Worm (Caenorhabditis elegans): ENCODE data around the gene nrf-6.

Gene nrf-6

DNA sequence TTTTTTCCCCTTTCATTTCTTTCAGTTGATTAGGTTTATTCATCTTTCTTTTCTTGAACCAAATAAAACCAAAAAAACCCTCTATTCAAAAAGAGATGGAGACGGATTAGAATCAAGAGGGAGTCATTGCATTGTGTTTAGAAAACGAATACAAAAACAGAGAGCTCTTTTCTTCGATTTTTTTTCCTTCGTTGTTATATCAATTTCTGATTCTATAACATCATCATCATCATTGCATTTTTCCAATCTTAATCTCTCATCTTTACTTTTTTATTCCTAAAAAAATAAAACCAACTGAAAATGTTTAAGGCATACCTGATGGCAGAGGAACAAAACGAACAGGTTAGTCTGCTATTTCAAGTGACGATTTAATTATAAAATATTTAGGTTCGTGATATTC, 26.3 kb upstream of the nrf-6 start, which contains the start of gene T05H10.8:
Gene T05H10.8 (plus strand): TSS at position 301 of the 400 bp plus-strand sequence.
- TF ChIP-seq cog-1 (tag; optimal IDR thresholded peaks at IDR 0.05) (no peak), tab-1 (GFP tag; IDR thresholded peaks at IDR 0.05) (no peak), ref-1 (GFP tag; conservative IDR thresholded peaks at IDR 0.05) (no peak), med-1 (GFP tag; optimal IDR thresholded peaks at IDR 0.05; ENCODE audit: insufficient read depth) (no peak), flt-1 (GFP tag; IDR thresholded peaks at IDR 0.05) (no peak), ztf-23 (GFP tag; IDR thresholded peaks at IDR 0.05) (no peak), klf-2 (GFP tag; conservative IDR thresholded peaks at IDR 0.05) (no peak), T22C8.4 (GFP tag; IDR thresholded peaks at IDR 0.05) (no peak), ztf-29 (GFP tag; IDR thresholded peaks at IDR 0.05) (no peak)

DNA sequence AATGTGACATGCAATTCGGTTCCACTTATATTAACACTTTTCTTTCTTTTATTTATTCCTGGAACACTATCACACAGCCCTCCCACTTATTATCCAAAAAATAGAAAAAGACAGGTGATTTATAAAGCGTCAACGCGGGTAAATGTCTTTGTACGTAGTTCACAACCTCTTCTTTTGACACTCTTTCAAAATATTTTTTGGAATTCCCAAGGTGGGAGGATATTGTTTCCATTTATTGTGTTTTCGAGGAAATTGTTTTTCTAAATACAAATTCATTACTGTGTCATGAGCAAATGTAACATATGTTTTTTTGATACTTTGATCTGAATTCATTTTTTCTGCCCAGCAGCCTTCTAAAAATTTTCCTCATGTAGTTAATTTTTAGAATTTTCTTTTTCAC, 25.4 kb upstream of the nrf-6 start:
- TF ChIP-seq cog-1 (tag; optimal IDR thresholded peaks at IDR 0.05), result no peak
- TF ChIP-seq ztf-29 (GFP tag; IDR thresholded peaks at IDR 0.05), result no peak
- TF ChIP-seq ref-1 (GFP tag; conservative IDR thresholded peaks at IDR 0.05), result no peak
- TF ChIP-seq flt-1 (GFP tag; IDR thresholded peaks at IDR 0.05), result no peak
- no peak for TF ChIP-seq tab-1 (GFP tag; IDR thresholded peaks at IDR 0.05)
- no peak for TF ChIP-seq med-1 (GFP tag; optimal IDR thresholded peaks at IDR 0.05; ENCODE audit: insufficient read depth)
- TF ChIP-seq klf-2 (GFP tag; conservative IDR thresholded peaks at IDR 0.05), result no peak
- no peak for TF ChIP-seq ztf-23 (GFP tag; IDR thresholded peaks at IDR 0.05)
- no peak for TF ChIP-seq T22C8.4 (GFP tag; IDR thresholded peaks at IDR 0.05)

DNA sequence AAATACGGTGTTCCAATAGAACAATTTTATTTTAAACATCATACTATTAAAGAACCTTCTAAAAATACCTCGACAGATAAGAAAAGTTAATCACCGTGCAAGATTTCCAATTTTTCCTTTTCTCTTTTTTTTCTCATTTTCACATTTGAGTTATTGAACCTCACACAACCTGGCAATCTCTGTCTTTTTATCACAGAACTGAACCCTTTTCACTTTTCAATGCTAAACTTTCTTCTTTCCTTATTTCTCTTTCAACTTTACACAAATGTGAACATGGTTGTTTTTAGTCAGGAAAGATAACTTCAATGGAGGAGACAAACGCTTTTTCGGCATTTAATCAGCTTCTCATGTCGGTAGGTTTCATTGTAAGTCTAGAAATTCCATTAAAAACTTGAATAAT, 20.3 kb upstream of the nrf-6 start, which contains the start of gene T05H10.4:
Gene T05H10.4 (plus strand): TSS at position 301 of the 400 bp plus-strand sequence.
- no peak for TF ChIP-seq ztf-23 (GFP tag; IDR thresholded peaks at IDR 0.05)
- no peak for TF ChIP-seq ztf-29 (GFP tag; IDR thresholded peaks at IDR 0.05)
- TF ChIP-seq cog-1 (tag; optimal IDR thresholded peaks at IDR 0.05), result no peak
- no peak for TF ChIP-seq med-1 (GFP tag; optimal IDR thresholded peaks at IDR 0.05; ENCODE audit: insufficient read depth)
- no peak for TF ChIP-seq ref-1 (GFP tag; conservative IDR thresholded peaks at IDR 0.05)
- TF ChIP-seq tab-1 (GFP tag; IDR thresholded peaks at IDR 0.05), result no peak
- TF ChIP-seq klf-2 (GFP tag; conservative IDR thresholded peaks at IDR 0.05), result no peak
- TF ChIP-seq flt-1 (GFP tag; IDR thresholded peaks at IDR 0.05), result no peak
- TF ChIP-seq T22C8.4 (GFP tag; IDR thresholded peaks at IDR 0.05), result no peak

DNA sequence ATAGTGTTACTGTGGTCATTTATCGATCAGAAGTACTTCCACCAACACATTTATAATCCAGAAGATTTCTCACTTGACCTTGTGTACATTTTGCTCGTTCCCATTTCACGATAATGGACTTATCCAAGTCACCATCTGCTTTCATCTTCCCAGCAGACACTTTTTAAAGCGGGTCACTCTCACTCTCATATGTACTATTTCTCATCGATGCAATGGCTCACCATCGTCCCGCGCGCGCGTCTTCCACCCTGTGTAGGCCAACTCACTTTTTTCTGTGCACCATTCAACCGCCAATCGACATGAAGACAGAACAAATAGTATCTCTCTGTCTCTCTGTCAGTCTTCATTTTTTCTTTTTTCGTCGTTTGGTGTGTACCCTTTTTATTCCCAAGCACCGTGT, 19.7 kb upstream of the nrf-6 start:
- TF ChIP-seq cog-1 (tag; optimal IDR thresholded peaks at IDR 0.05), result no peak
- no peak for TF ChIP-seq tab-1 (GFP tag; IDR thresholded peaks at IDR 0.05)
- TF ChIP-seq ztf-23 (GFP tag; IDR thresholded peaks at IDR 0.05), result no peak
- no peak for TF ChIP-seq klf-2 (GFP tag; conservative IDR thresholded peaks at IDR 0.05)
- no peak for TF ChIP-seq ref-1 (GFP tag; conservative IDR thresholded peaks at IDR 0.05)
- no peak for TF ChIP-seq flt-1 (GFP tag; IDR thresholded peaks at IDR 0.05)
- TF ChIP-seq med-1 (GFP tag; optimal IDR thresholded peaks at IDR 0.05; ENCODE audit: insufficient read depth), result no peak
- no peak for TF ChIP-seq T22C8.4 (GFP tag; IDR thresholded peaks at IDR 0.05)
- no peak for TF ChIP-seq ztf-29 (GFP tag; IDR thresholded peaks at IDR 0.05)

DNA sequence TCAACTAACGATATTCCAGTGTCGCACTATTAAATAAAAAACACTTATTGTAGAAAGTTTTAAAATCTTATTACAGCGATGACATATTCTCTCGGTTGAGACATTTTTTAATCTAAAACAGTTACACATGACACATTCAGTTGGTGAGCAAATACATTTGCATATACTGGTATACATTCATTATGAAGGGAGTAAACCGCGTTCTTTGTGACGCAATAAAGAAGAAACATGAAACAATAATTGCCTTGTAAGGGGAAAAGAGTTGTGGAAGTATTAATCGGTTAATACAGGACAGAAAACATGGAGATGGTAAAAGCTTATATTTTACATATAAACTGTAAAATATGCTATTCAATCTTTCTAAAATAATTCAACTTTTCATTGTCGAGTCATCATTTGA, 18.8 kb upstream of the nrf-6 start:
- no peak for TF ChIP-seq ztf-29 (GFP tag; IDR thresholded peaks at IDR 0.05)

DNA sequence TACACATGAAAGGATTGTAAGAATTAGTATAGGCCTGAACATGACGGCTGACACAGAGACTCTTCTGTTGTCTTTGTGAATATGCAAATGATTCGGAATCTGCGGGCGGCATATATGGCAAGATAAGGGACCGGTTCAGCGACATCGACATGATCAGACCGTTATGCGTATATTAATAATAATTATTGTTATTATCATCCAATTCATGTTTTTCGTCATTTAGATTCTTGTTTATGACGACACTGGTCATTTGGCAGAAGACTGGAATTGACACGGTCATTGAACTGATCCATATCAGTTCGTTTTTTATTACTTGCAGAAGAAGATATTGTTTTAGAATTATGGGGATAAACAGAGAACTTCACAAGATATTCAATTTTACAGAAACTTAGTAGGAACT, 18.0 kb upstream of the nrf-6 start, which contains the start of gene mtre-1:
Gene mtre-1 (minus strand): TSS at position 101 of the 400 bp plus-strand sequence.
- TF ChIP-seq ztf-29 (GFP tag; IDR thresholded peaks at IDR 0.05) (no peak), flt-1 (GFP tag; IDR thresholded peaks at IDR 0.05) (no peak), ref-1 (GFP tag; conservative IDR thresholded peaks at IDR 0.05) (no peak), tab-1 (GFP tag; IDR thresholded peaks at IDR 0.05) (no peak), med-1 (GFP tag; optimal IDR thresholded peaks at IDR 0.05; ENCODE audit: insufficient read depth) (no peak), klf-2 (GFP tag; conservative IDR thresholded peaks at IDR 0.05) (no peak), ztf-23 (GFP tag; IDR thresholded peaks at IDR 0.05) (no peak), T22C8.4 (GFP tag; IDR thresholded peaks at IDR 0.05) (no peak), cog-1 (tag; optimal IDR thresholded peaks at IDR 0.05) (no peak)

DNA sequence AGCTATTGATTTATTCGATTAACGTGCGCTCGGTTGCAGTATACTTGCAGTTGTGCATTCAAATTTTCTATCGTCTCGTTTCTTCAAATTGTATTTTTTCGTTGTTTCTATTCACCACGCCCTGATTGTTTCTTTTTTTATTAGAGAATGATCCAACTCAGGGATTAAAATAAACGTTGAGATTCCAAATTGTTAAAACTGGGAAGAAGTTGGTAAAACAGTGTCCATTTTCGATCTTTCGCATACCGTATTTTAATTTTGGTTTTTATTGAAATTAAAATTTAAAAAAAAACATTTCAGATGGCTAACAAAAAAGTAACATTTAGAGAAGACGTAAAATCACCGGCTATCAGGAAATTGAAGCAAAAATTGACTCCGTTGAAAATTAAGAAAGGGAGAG, 14.8 kb upstream of the nrf-6 start, which contains the start of gene apn-1:
Gene apn-1 (plus strand): TSS at position 301 of the 400 bp plus-strand sequence.
- no peak for TF ChIP-seq ztf-23 (GFP tag; IDR thresholded peaks at IDR 0.05)
- TF ChIP-seq T22C8.4 (GFP tag; IDR thresholded peaks at IDR 0.05), result no peak
- TF ChIP-seq klf-2 (GFP tag; conservative IDR thresholded peaks at IDR 0.05), result no peak
- no peak for TF ChIP-seq med-1 (GFP tag; optimal IDR thresholded peaks at IDR 0.05; ENCODE audit: insufficient read depth)

DNA sequence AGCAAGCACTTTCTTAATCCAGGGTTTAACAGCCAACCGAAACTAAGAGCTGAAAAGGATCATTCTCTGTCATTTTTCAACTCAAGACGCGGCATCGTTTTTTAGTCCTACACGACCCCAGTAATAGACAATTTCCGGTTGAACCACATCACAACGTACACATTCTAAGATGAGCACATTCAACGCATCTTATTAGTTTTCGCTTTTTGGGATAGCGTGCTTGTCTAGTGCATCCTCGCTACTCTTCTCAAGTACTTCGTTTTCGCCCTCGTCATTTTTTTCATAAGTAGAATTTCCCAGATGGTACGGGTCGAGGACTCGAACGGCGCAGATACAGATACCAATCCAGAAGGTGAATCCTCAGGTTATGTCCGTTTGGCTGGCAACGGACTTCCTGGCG, 9.8 kb upstream of the nrf-6 start, which contains the start of gene T05H10.1:
Gene T05H10.1 (plus strand): TSS at position 301 of the 400 bp plus-strand sequence.
- TF ChIP-seq klf-2 (GFP tag; conservative IDR thresholded peaks at IDR 0.05), result no peak
- TF ChIP-seq T22C8.4 (GFP tag; IDR thresholded peaks at IDR 0.05), result no peak
- no peak for TF ChIP-seq ztf-29 (GFP tag; IDR thresholded peaks at IDR 0.05)
- TF ChIP-seq ref-1 (GFP tag; conservative IDR thresholded peaks at IDR 0.05), result no peak
- TF ChIP-seq flt-1 (GFP tag; IDR thresholded peaks at IDR 0.05), result no peak
- no peak for TF ChIP-seq med-1 (GFP tag; optimal IDR thresholded peaks at IDR 0.05; ENCODE audit: insufficient read depth)
- no peak for TF ChIP-seq ztf-23 (GFP tag; IDR thresholded peaks at IDR 0.05)

DNA sequence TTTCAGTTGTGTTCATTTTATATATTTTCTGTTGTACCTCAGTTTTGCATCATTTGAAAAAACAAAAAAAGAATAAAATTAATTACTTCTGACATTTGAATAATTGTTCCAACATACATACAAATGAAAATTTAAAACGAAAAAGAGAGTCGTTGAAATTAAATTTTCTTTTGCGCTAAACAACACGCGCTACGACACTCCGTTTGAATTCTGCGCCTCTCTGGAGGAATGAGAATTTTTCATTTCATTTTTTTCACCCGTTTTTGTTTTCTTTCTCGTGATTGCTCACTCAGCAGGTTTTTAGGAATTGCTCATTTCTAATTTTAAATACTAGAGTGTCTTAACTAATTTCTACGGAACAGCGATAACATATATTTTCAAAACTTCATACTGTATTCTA, 9.1 kb upstream of the nrf-6 start:
- TF ChIP-seq cog-1 (tag; optimal IDR thresholded peaks at IDR 0.05), result no peak
- TF ChIP-seq ref-1 (GFP tag; conservative IDR thresholded peaks at IDR 0.05), result no peak
- TF ChIP-seq med-1 (GFP tag; optimal IDR thresholded peaks at IDR 0.05; ENCODE audit: insufficient read depth), result no peak
- no peak for TF ChIP-seq T22C8.4 (GFP tag; IDR thresholded peaks at IDR 0.05)
- no peak for TF ChIP-seq flt-1 (GFP tag; IDR thresholded peaks at IDR 0.05)
- no peak for TF ChIP-seq tab-1 (GFP tag; IDR thresholded peaks at IDR 0.05)
- TF ChIP-seq ztf-29 (GFP tag; IDR thresholded peaks at IDR 0.05), result no peak
- no peak for TF ChIP-seq ztf-23 (GFP tag; IDR thresholded peaks at IDR 0.05)
- no peak for TF ChIP-seq klf-2 (GFP tag; conservative IDR thresholded peaks at IDR 0.05)

DNA sequence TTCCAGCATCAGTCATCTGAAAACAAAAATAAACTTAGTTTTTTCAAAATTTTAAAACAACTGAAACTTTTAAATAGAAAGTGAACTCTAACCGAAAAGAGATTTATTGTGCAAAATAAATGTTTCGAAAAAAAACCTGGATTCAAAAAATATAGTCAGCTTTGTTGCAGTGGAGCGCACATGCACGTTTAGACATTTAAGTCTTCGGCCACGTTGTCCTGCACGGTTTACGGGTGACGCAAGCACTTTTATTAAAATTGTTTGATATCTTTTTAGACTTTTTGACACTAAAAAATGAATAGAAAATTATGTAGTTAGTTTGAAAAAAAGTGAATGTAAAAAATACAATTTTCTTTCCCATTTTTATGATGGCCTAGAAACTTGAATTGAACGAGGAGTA, 6.9 kb upstream of the nrf-6 start, which contains the start of the genes ubh-4 and algn-6:
Gene ubh-4 (minus strand): TSS at position 182 of the 400 bp plus-strand sequence.
Gene algn-6 (plus strand): TSS at position 387 of the 400 bp plus-strand sequence.
- TF ChIP-seq ztf-29 (GFP tag; IDR thresholded peaks at IDR 0.05) (no peak), tab-1 (GFP tag; IDR thresholded peaks at IDR 0.05) (no peak), T22C8.4 (GFP tag; IDR thresholded peaks at IDR 0.05) (no peak), klf-2 (GFP tag; conservative IDR thresholded peaks at IDR 0.05) (no peak), ref-1 (GFP tag; conservative IDR thresholded peaks at IDR 0.05) (no peak), flt-1 (GFP tag; IDR thresholded peaks at IDR 0.05) (no peak), ztf-23 (GFP tag; IDR thresholded peaks at IDR 0.05) (no peak), med-1 (GFP tag; optimal IDR thresholded peaks at IDR 0.05; ENCODE audit: insufficient read depth) (no peak), cog-1 (tag; optimal IDR thresholded peaks at IDR 0.05) (no peak)
